Fruit fly (Drosophila melanogaster) whole organism, embryonic: ENCODE data around the gene Rpp30.

Source experiments
- ATbp ChIP-seq: fragments of 200-800 bp; sonication (Bioruptor generic); optimal IDR thresholded peaks from 2 replicates; lab custom pipeline; 2017; ENCODE audit warnings: missing biosample characterization, mild to moderate bottlenecking, missing genetic modification characterization, missing genetic modification reagents
- Adf1 ChIP-seq: fragments of 200-800 bp; sonication (Bioruptor generic); IDR thresholded peaks from 2 replicates; pipeline ENCODE4 v1.3.6; 2022; ENCODE audit warnings: missing biosample characterization, missing genetic modification characterization
- C15 ChIP-seq: fragments of 200-800 bp; sonication (Bioruptor generic); IDR thresholded peaks from 3 replicates; pipeline ENCODE4 v1.3.6; 2022; ENCODE audit warnings: missing biosample characterization, missing genetic modification characterization
- CG10654 ChIP-seq: fragments of 200-800 bp; sonication (Bioruptor generic); optimal IDR thresholded peaks from 2 replicates; lab custom pipeline; 2016; ENCODE audit warnings: missing biosample characterization, missing genetic modification characterization
- CG11085 ChIP-seq: fragments of 200-800 bp; sonication (Bioruptor generic); IDR thresholded peaks from 2 replicates; pipeline ENCODE4 v1.3.6; 2022; ENCODE audit warnings: missing biosample characterization, missing genetic modification characterization
- CG11247 ChIP-seq: fragments of 200-800 bp; sonication (Bioruptor generic); IDR thresholded peaks from 2 replicates; pipeline ENCODE4 v1.3.6; 2022; ENCODE audit warnings: missing biosample characterization, missing genetic modification characterization
- CG15514 ChIP-seq: fragments of 200-800 bp; sonication (Bioruptor generic); optimal IDR thresholded peaks from 3 replicates; lab custom pipeline; 2017; ENCODE audit warnings: missing biosample characterization, missing genetic modification characterization, mild to moderate bottlenecking, moderate library complexity, missing genetic modification reagents
- CG17361 ChIP-seq: fragments of 200-800 bp; sonication (Bioruptor generic); IDR thresholded peaks from 3 replicates; pipeline ENCODE4 v1.3.6; 2022; ENCODE audit warnings: missing biosample characterization, missing genetic modification characterization
- CG17385 ChIP-seq: fragments of 200-800 bp; sonication (Bioruptor generic); optimal IDR thresholded peaks from 3 replicates; lab custom pipeline; 2018; ENCODE audit warnings: missing biosample characterization, mild to moderate bottlenecking, missing genetic modification characterization
- CG18599 ChIP-seq: fragments of 200-800 bp; sonication (Bioruptor generic); optimal IDR thresholded peaks from 3 replicates; lab custom pipeline; 2017; ENCODE audit warnings: missing biosample characterization, missing genetic modification characterization, mild to moderate bottlenecking, moderate library complexity, missing genetic modification reagents
- CG18764 ChIP-seq: fragments of 200-800 bp; sonication (Bioruptor generic); optimal IDR thresholded peaks from 3 replicates; lab custom pipeline; 2016; ENCODE audit warnings: missing biosample characterization, missing genetic modification characterization
- CG2120 ChIP-seq: fragments of 200-800 bp; sonication (Bioruptor generic); optimal IDR thresholded peaks from 3 replicates; lab custom pipeline; 2016; ENCODE audit warnings: missing biosample characterization, missing genetic modification characterization
- CG2875 ChIP-seq: fragments of 200-800 bp; sonication (Bioruptor generic); optimal IDR thresholded peaks from 2 replicates; lab custom pipeline; 2017; ENCODE audit warnings: missing biosample characterization, mild to moderate bottlenecking, missing genetic modification characterization, missing genetic modification reagents
- CG30403 ChIP-seq: fragments of 200-800 bp; sonication (Bioruptor generic); optimal IDR thresholded peaks from 3 replicates; lab custom pipeline; 2016; ENCODE audit warnings: missing biosample characterization, missing genetic modification characterization
- CG3838 ChIP-seq: fragments of 200-800 bp; sonication (Bioruptor generic); optimal IDR thresholded peaks from 3 replicates; lab custom pipeline; 2016; ENCODE audit warnings: missing biosample characterization, missing genetic modification characterization
- CG4282 ChIP-seq: fragments of 200-800 bp; sonication (Bioruptor generic); optimal IDR thresholded peaks from 2 replicates; lab custom pipeline; 2016; ENCODE audit warnings: missing biosample characterization, missing genetic modification characterization
- CG4328 ChIP-seq: fragments of 200-800 bp; sonication (Bioruptor generic); optimal IDR thresholded peaks from 3 replicates; lab custom pipeline; 2017; ENCODE audit warnings: missing biosample characterization, missing genetic modification reagents, missing genetic modification characterization
- CG4730 ChIP-seq: fragments of 200-800 bp; sonication (Bioruptor generic); IDR thresholded peaks from 2 replicates; pipeline ENCODE4 v1.3.6; 2022; ENCODE audit warnings: missing biosample characterization, missing genetic modification characterization
- CG5245 ChIP-seq: fragments of 200-800 bp; sonication (Bioruptor generic); optimal IDR thresholded peaks from 3 replicates; lab custom pipeline; 2016; ENCODE audit warnings: missing biosample characterization, missing genetic modification characterization
- CG5953 ChIP-seq: fragments of 200-800 bp; sonication (Bioruptor generic); IDR thresholded peaks from 2 replicates; pipeline ENCODE4 v1.3.6; 2022; ENCODE audit warnings: missing biosample characterization, missing genetic modification characterization
- CG8478 ChIP-seq: fragments of >200 bp; optimal IDR thresholded peaks from 2 replicates; lab custom pipeline; 2018
- CG9727 ChIP-seq: fragments of 200-800 bp; sonication (Bioruptor generic); optimal IDR thresholded peaks from 3 replicates; lab custom pipeline; 2017; ENCODE audit warnings: missing biosample characterization, mild to moderate bottlenecking, missing genetic modification characterization
- CkIIα-i1 ChIP-seq: fragments of 200-800 bp; sonication (Bioruptor generic); IDR thresholded peaks from 2 replicates; pipeline ENCODE4 v1.3.6; 2022; ENCODE audit warnings: missing biosample characterization, missing genetic modification characterization
- D ChIP-seq, 2 experiments: fragments of 200-800 bp in 1 of 2; fragments of >200 bp in 1 of 2; sonication (Bioruptor generic) in 1 of 2; optimal IDR thresholded peaks; 2 replicates in 1 of 2; 3 replicates in 1 of 2; lab custom pipeline; 2017; ENCODE audit warnings: mild to moderate bottlenecking in 1 of 2, missing biosample characterization in 1 of 2, missing genetic modification characterization in 1 of 2, missing genetic modification reagents in 1 of 2
- Dbx ChIP-seq: fragments of 200-800 bp; sonication (Bioruptor generic); IDR thresholded peaks from 3 replicates; pipeline ENCODE4 v1.3.6; 2022; ENCODE audit warnings: missing biosample characterization, missing genetic modification characterization
- HmgD ChIP-seq: fragments of 200-800 bp; sonication (Bioruptor generic); optimal IDR thresholded peaks from 3 replicates; lab custom pipeline; 2016; ENCODE audit warnings: missing biosample characterization, missing genetic modification characterization
- Hmx ChIP-seq: fragments of 200-800 bp; sonication (Bioruptor generic); optimal IDR thresholded peaks from 2 replicates; lab custom pipeline; 2016; ENCODE audit warnings: missing biosample characterization, missing genetic modification characterization
- MBD-R2 ChIP-seq: fragments of 200-800 bp; sonication (Bioruptor generic); IDR thresholded peaks from 2 replicates; pipeline ENCODE4 v1.3.6; 2022; ENCODE audit warnings: missing biosample characterization, missing genetic modification characterization
- Meics ChIP-seq: fragments of 200-800 bp; sonication (Bioruptor generic); optimal IDR thresholded peaks from 2 replicates; lab custom pipeline; 2017; ENCODE audit warnings: missing biosample characterization, mild to moderate bottlenecking, missing genetic modification characterization
- Nf-YB ChIP-seq: fragments of 200-800 bp; sonication (Bioruptor generic); optimal IDR thresholded peaks from 3 replicates; lab custom pipeline; 2019; ENCODE audit warnings: missing biosample characterization, mild to moderate bottlenecking, missing genetic modification characterization, moderate library complexity
- Pdp1 ChIP-seq, 2 experiments: fragments of 200-800 bp; sonication (Bioruptor generic); optimal IDR thresholded peaks; 3 replicates each; lab custom pipeline; 2016; ENCODE audit warnings: missing biosample characterization in 2 of 2, missing genetic modification characterization in 2 of 2, mild to moderate bottlenecking in 1 of 2, moderate library complexity in 1 of 2
- Sox102F ChIP-seq: fragments of 200-800 bp; sonication (Bioruptor generic); optimal IDR thresholded peaks from 2 replicates; lab custom pipeline; 2018; ENCODE audit warnings: missing biosample characterization, mild to moderate bottlenecking, missing genetic modification characterization, moderate library complexity
- Spps ChIP-seq: fragments of 200-800 bp; sonication (Bioruptor generic); optimal IDR thresholded peaks from 2 replicates; lab custom pipeline; 2018; ENCODE audit warnings: missing biosample characterization, mild to moderate bottlenecking, missing genetic modification characterization
- ap ChIP-seq: fragments of 200-800 bp; sonication (Bioruptor generic); IDR thresholded peaks from 2 replicates; pipeline ENCODE4 v1.3.6; 2022; ENCODE audit warnings: missing biosample characterization, missing genetic modification characterization
- az2 ChIP-seq: fragments of 200-800 bp; sonication (Bioruptor generic); optimal IDR thresholded peaks from 3 replicates; lab custom pipeline; 2016; ENCODE audit warnings: missing biosample characterization, missing genetic modification characterization
- bigmax ChIP-seq: fragments of 200-800 bp; sonication (Bioruptor generic); optimal IDR thresholded peaks from 2 replicates; lab custom pipeline; 2018; ENCODE audit warnings: missing biosample characterization, mild to moderate bottlenecking, missing genetic modification characterization
- bsh ChIP-seq, 2 experiments: fragments of 200-800 bp; sonication (Bioruptor generic); optimal IDR thresholded peaks; 2 replicates each; lab custom pipeline; 2017 to 2018; ENCODE audit warnings: mild to moderate bottlenecking in 2 of 2, missing biosample characterization in 2 of 2, missing genetic modification characterization in 2 of 2, moderate library complexity in 1 of 2
- crc ChIP-seq: fragments of 200-800 bp; sonication (Bioruptor generic); optimal IDR thresholded peaks from 2 replicates; lab custom pipeline; 2016; ENCODE audit warnings: missing biosample characterization, missing genetic modification characterization
- cwo ChIP-seq: fragments of 200-800 bp; sonication (Bioruptor generic); optimal IDR thresholded peaks from 3 replicates; lab custom pipeline; 2017; ENCODE audit warnings: missing biosample characterization, missing genetic modification characterization, mild to moderate bottlenecking, moderate library complexity, missing genetic modification reagents
- fd96Cb ChIP-seq: fragments of 200-800 bp; sonication (Bioruptor generic); optimal IDR thresholded peaks from 2 replicates; lab custom pipeline; 2018; ENCODE audit warnings: missing biosample characterization, mild to moderate bottlenecking, missing genetic modification characterization, moderate library complexity
- gsb ChIP-seq: fragments of 200-800 bp; sonication (Bioruptor generic); IDR thresholded peaks from 2 replicates; pipeline ENCODE4 v1.3.6; 2022; ENCODE audit warnings: missing biosample characterization, missing genetic modification characterization
- h ChIP-seq: fragments of >200 bp; optimal IDR thresholded peaks from 2 replicates; lab custom pipeline; 2017
- ind ChIP-seq: fragments of 200-800 bp; sonication (Bioruptor generic); optimal IDR thresholded peaks from 3 replicates; lab custom pipeline; 2016; ENCODE audit warnings: missing biosample characterization, missing genetic modification characterization
- inv ChIP-seq: fragments of 200-800 bp; sonication (Bioruptor generic); IDR thresholded peaks from 2 replicates; pipeline ENCODE4 v1.3.6; 2022; ENCODE audit warnings: missing biosample characterization, missing genetic modification characterization; ENCODE audit not compliant: partially characterized antibody
- kay ChIP-seq: fragments of 200-800 bp; sonication (Bioruptor generic); optimal IDR thresholded peaks from 2 replicates; lab custom pipeline; 2016; ENCODE audit warnings: missing biosample characterization, missing genetic modification characterization
- lab ChIP-seq: fragments of 200-800 bp; sonication (Bioruptor generic); optimal IDR thresholded peaks from 3 replicates; lab custom pipeline; 2017; ENCODE audit warnings: missing biosample characterization, missing genetic modification characterization, mild to moderate bottlenecking, moderate library complexity, missing genetic modification reagents
- pita ChIP-seq: fragments of 200-800 bp; sonication (Bioruptor generic); optimal IDR thresholded peaks from 2 replicates; lab custom pipeline; 2017; ENCODE audit warnings: missing biosample characterization, mild to moderate bottlenecking, missing genetic modification characterization
- slp2 ChIP-seq: fragments of 200-800 bp; sonication (Bioruptor generic); optimal IDR thresholded peaks from 2 replicates; lab custom pipeline; 2016; ENCODE audit warnings: missing biosample characterization, missing genetic modification characterization
- stc ChIP-seq: fragments of 200-800 bp; sonication (Bioruptor generic); IDR thresholded peaks from 2 replicates; pipeline ENCODE4 v1.3.6; 2022; ENCODE audit warnings: missing biosample characterization, missing genetic modification characterization
- twi ChIP-seq: fragments of 200-800 bp; optimal IDR thresholded peaks from 2 replicates; lab custom pipeline; 2019; ENCODE audit warnings: missing biosample characterization, mild to moderate bottlenecking, missing genetic modification characterization, moderate library complexity
- vfl ChIP-seq: fragments of 200-800 bp; sonication (Bioruptor generic); optimal IDR thresholded peaks from 2 replicates; lab custom pipeline; 2016; ENCODE audit warnings: missing biosample characterization, missing genetic modification characterization

The Rpp30 gene

DNA sequence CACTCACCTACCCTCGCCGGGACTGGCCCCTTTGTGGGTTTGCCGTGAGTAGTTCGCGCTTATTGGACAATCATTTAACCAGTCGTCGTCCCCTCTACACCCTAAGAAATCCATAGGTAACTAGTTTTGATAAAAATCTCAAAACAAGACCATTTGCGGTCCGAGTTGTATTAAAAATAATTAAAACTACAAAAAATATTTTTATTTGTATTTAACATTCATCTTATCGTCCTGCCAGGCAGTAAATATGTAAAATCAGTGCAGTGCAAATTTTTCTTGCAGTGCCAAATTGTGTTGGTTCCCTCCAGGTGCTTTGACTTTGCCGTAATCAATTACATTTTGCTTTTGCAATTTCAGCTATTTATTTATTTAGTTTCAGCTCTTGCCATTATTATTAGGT is 8.4 kb downstream of the Rpp30 start (continued):
- peak; percentile 31 for TF ChIP-seq ind (GFP tag; lab: Kevin White, UChicago)
- peak; percentile 42 for TF ChIP-seq cwo (GFP tag; lab: Kevin White, UChicago)
- TF ChIP-seq CG8478, result no peak
- TF ChIP-seq CG10654 (GFP tag; lab: Kevin White, UChicago), result peak; percentile 6
- peak; percentile 11 for TF ChIP-seq fd96Cb
- 0 out of 3 replicates have a peak, but pooled peaks have one; percentile 13 for TF ChIP-seq Dbx (GFP tag; lab: Robert Waterston, UW)
- TF ChIP-seq CG18764, result no peak
- TF ChIP-seq h (lab: Kevin White, UChicago), result no peak
- TF ChIP-seq CG5953 (GFP tag; lab: Robert Waterston, UW), result no peak
- no peak for TF ChIP-seq C15
- TF ChIP-seq Spps (tag; lab: Kevin White, UChicago), result no peak
- TF ChIP-seq az2 (GFP tag; lab: Kevin White, UChicago), result no peak
- no peak for TF ChIP-seq CG4328 (GFP tag; lab: Kevin White, UChicago)
- peak; percentile 15; the same call in 1 of the 2 replicates for TF ChIP-seq MBD-R2 (GFP tag; lab: Robert Waterston, UW)
- TF ChIP-seq Meics (GFP tag; lab: Kevin White, UChicago), result peak; percentile 30
- TF ChIP-seq CG30403 (GFP tag; lab: Kevin White, UChicago), result peak; percentile 35
- TF ChIP-seq bsh (GFP tag; optimal IDR thresholded peaks at IDR 0.05; lab: Kevin White, UChicago), result no peak
- TF ChIP-seq CkIIα-i1 (GFP tag; lab: Robert Waterston, UW), result no peak
- no peak for TF ChIP-seq HmgD
- TF ChIP-seq Hmx (GFP tag; lab: Kevin White, UChicago), result no peak
- TF ChIP-seq crc (GFP tag; lab: Kevin White, UChicago), result no peak
- TF ChIP-seq CG3838 (GFP tag; lab: Kevin White, UChicago), result no peak
- peak; percentile 67 for TF ChIP-seq CG18599
- no peak for TF ChIP-seq Sox102F
- no peak for TF ChIP-seq slp2
- TF ChIP-seq Pdp1 (GFP tag; optimal IDR thresholded peaks at IDR 0.05; lab: Kevin White, UChicago), result peak in 1 of 2 experiments; percentile 8
- no peak; the same call in 1 of the 2 replicates for TF ChIP-seq CG11247 (GFP tag; lab: Robert Waterston, UW)
- TF ChIP-seq CG17361 (GFP tag; lab: Robert Waterston, UW), result no peak
- peak; percentile 44; the same call in 1 of the 2 replicates for TF ChIP-seq CG4730 (GFP tag; lab: Robert Waterston, UW)
- peak; percentile 24 for TF ChIP-seq CG17385 (GFP tag; lab: Kevin White, UChicago)
- TF ChIP-seq CG4282 (GFP tag; lab: Kevin White, UChicago), result no peak
- TF ChIP-seq bigmax (GFP tag; lab: Kevin White, UChicago), result no peak
- TF ChIP-seq Adf1, result no peak
- no peak for TF ChIP-seq ATbp (GFP tag; lab: Kevin White, UChicago)
- peak; percentile 35; the same call in 1 of the 2 replicates for TF ChIP-seq ap
- TF ChIP-seq CG2120 (GFP tag; lab: Kevin White, UChicago), result peak; percentile 66
- no peak for TF ChIP-seq CG11085 (GFP tag; lab: Robert Waterston, UW)
- TF ChIP-seq gsb (GFP tag; lab: Robert Waterston, UW), result no peak
- peak; percentile 29; the same call in 1 of the 2 replicates for TF ChIP-seq stc (GFP tag; lab: Robert Waterston, UW)
- no peak for TF ChIP-seq CG2875 (GFP tag; lab: Kevin White, UChicago)
- TF ChIP-seq pita (GFP tag; lab: Kevin White, UChicago), result no peak
- TF ChIP-seq twi, result no peak
- TF ChIP-seq Nf-YB (GFP tag; lab: Kevin White, UChicago), result peak; percentile 30
- TF ChIP-seq vfl, result no peak
- no peak for TF ChIP-seq CG5245 (GFP tag; lab: Kevin White, UChicago)
- TF ChIP-seq lab, result peak; percentile 53
- no peak for TF ChIP-seq inv (GFP tag; lab: Robert Waterston, UW)
- no peak for TF ChIP-seq kay (GFP tag; lab: Kevin White, UChicago)
- TF ChIP-seq CG15514 (GFP tag; lab: Kevin White, UChicago), result peak; percentile 29
- no peak for TF ChIP-seq D (optimal IDR thresholded peaks at IDR 0.05; lab: Kevin White, UChicago)
- no peak for TF ChIP-seq D (GFP tag; optimal IDR thresholded peaks at IDR 0.05; lab: Kevin White, UChicago)
- TF ChIP-seq CG9727, result peak; percentile 23
